Worm (Caenorhabditis elegans): ENCODE results near the gene fln-1.

- TF ChIP-seq unc-62 (GFP tag; optimal IDR thresholded peaks at IDR 0.05) (no peak), ceh-91 (GFP tag; IDR thresholded peaks at IDR 0.05) (no peak), K12H6.12 (tag; optimal IDR thresholded peaks at IDR 0.05) (no peak), ztf-6 (GFP tag; IDR thresholded peaks at IDR 0.05) (no peak), let-607 (tag; optimal IDR thresholded peaks at IDR 0.05) (no peak), rcor-1 (GFP tag; IDR thresholded peaks at IDR 0.05) (no peak), madf-8 (GFP tag; conservative IDR thresholded peaks at IDR 0.05) (no peak), attf-3 (GFP tag; conservative IDR thresholded peaks at IDR 0.05) (no peak), snpc-4 (GFP tag; optimal IDR thresholded peaks at IDR 0.05) (no peak), snpc-4 (tag; optimal IDR thresholded peaks at IDR 0.05) (no peak), zim-3 (tag; optimal IDR thresholded peaks at IDR 0.05) (no peak), F37B4.10 (GFP tag; IDR thresholded peaks at IDR 0.05) (no peak), ama-1 (optimal IDR thresholded peaks at IDR 0.05) (no peak), ama-1 (GFP tag; optimal IDR thresholded peaks at IDR 0.05) (no peak), pbrm-1 (GFP tag; IDR thresholded peaks at IDR 0.05) (no peak)
Measured at ce11 chrIV:366406-366805, 9.4 kb downstream of the fln-1 start.

Measured in whole organism, young adult.